Fruit fly (Drosophila melanogaster) whole organism, embryonic: Measurements from ENCODE around the gene Polr2G.

Experiments
- Asciz ChIP-seq: fragments of 200-800 bp; sonication (Bioruptor generic); optimal IDR thresholded peaks from 2 replicates; lab custom pipeline; 2017; ENCODE audit warnings: missing biosample characterization, mild to moderate bottlenecking, missing genetic modification characterization, missing genetic modification reagents
- Atf6 ChIP-seq: fragments of 200-800 bp; sonication (Bioruptor generic); IDR thresholded peaks from 2 replicates; pipeline ENCODE4 v1.3.6; 2022; ENCODE audit warnings: missing biosample characterization, missing genetic modification characterization
- CG10462 ChIP-seq: fragments of 200-800 bp; sonication (Bioruptor generic); optimal IDR thresholded peaks from 2 replicates; lab custom pipeline; 2016; ENCODE audit warnings: missing biosample characterization, missing genetic modification characterization
- CG10979 ChIP-seq: fragments of 200-800 bp; sonication (Bioruptor generic); optimal IDR thresholded peaks from 2 replicates; lab custom pipeline; 2018; ENCODE audit warnings: missing biosample characterization, mild to moderate bottlenecking, missing genetic modification characterization, moderate library complexity
- CG11247 ChIP-seq: fragments of 200-800 bp; sonication (Bioruptor generic); IDR thresholded peaks from 2 replicates; pipeline ENCODE4 v1.3.6; 2022; ENCODE audit warnings: missing biosample characterization, missing genetic modification characterization
- CG11504 ChIP-seq: fragments of 200-800 bp; sonication (Bioruptor generic); optimal IDR thresholded peaks from 3 replicates; lab custom pipeline; 2019; ENCODE audit warnings: missing biosample characterization, mild to moderate bottlenecking, missing genetic modification characterization, moderate library complexity
- CG11696 ChIP-seq: fragments of 200-800 bp; sonication (Bioruptor generic); IDR thresholded peaks from 2 replicates; pipeline ENCODE4 v1.3.6; 2022; ENCODE audit warnings: missing biosample characterization, missing genetic modification characterization
- CG12659 ChIP-seq: fragments of 200-800 bp; sonication (Bioruptor generic); optimal IDR thresholded peaks from 3 replicates; lab custom pipeline; 2017; ENCODE audit warnings: mild to moderate bottlenecking, missing biosample characterization, missing genetic modification reagents, missing genetic modification characterization
- CG13287 ChIP-seq: fragments of 200-800 bp; sonication (Bioruptor generic); IDR thresholded peaks from 2 replicates; pipeline ENCODE4 v1.3.6; 2022; ENCODE audit warnings: missing biosample characterization, missing genetic modification characterization; ENCODE audit not compliant: partially characterized antibody
- CG14860 ChIP-seq: fragments of 200-800 bp; sonication (Bioruptor generic); IDR thresholded peaks from 3 replicates; pipeline ENCODE4 v1.3.6; 2022; ENCODE audit warnings: missing biosample characterization, missing genetic modification characterization; ENCODE audit not compliant: partially characterized antibody
- CG1602 ChIP-seq: fragments of 200-800 bp; sonication (Bioruptor generic); optimal IDR thresholded peaks from 3 replicates; lab custom pipeline; 2016; ENCODE audit warnings: missing biosample characterization, missing genetic modification characterization
- CG17612 ChIP-seq: fragments of 200-800 bp; sonication (Bioruptor generic); IDR thresholded peaks from 2 replicates; pipeline ENCODE4 v1.3.6; 2022; ENCODE audit warnings: missing biosample characterization, missing genetic modification characterization
- CG18599 ChIP-seq: fragments of 200-800 bp; sonication (Bioruptor generic); optimal IDR thresholded peaks from 3 replicates; lab custom pipeline; 2017; ENCODE audit warnings: missing biosample characterization, missing genetic modification characterization, mild to moderate bottlenecking, moderate library complexity, missing genetic modification reagents
- CG31388 ChIP-seq: fragments of 200-800 bp; sonication (Bioruptor generic); optimal IDR thresholded peaks from 2 replicates; lab custom pipeline; 2016; ENCODE audit warnings: missing biosample characterization, missing genetic modification characterization
- CG4360 ChIP-seq: fragments of 200-800 bp; sonication (Bioruptor generic); IDR thresholded peaks from 2 replicates; pipeline ENCODE4 v1.3.6; 2022; ENCODE audit warnings: missing biosample characterization, missing genetic modification characterization
- CG4854 ChIP-seq: fragments of 200-800 bp; sonication (Bioruptor generic); optimal IDR thresholded peaks from 2 replicates; lab custom pipeline; 2016; ENCODE audit warnings: missing biosample characterization, missing genetic modification characterization, inconsistent platforms
- CG6689 ChIP-seq: fragments of 200-800 bp; sonication (Bioruptor generic); IDR thresholded peaks from 2 replicates; pipeline ENCODE4 v1.3.6; 2022; ENCODE audit warnings: missing biosample characterization, missing genetic modification characterization
- CG6813 ChIP-seq: fragments of 200-800 bp; sonication (Bioruptor generic); optimal IDR thresholded peaks from 2 replicates; lab custom pipeline; 2017; ENCODE audit warnings: missing biosample characterization, missing genetic modification characterization, mild to moderate bottlenecking, moderate library complexity, missing genetic modification reagents
- CG7372 ChIP-seq: fragments of 200-800 bp; sonication (Bioruptor generic); IDR thresholded peaks from 2 replicates; pipeline ENCODE4 v1.3.6; 2022; ENCODE audit warnings: missing biosample characterization, missing genetic modification characterization
- CG8359 ChIP-seq: fragments of 200-800 bp; sonication (Bioruptor generic); optimal IDR thresholded peaks from 2 replicates; lab custom pipeline; 2017; ENCODE audit warnings: missing biosample characterization, mild to moderate bottlenecking, missing genetic modification characterization, borderline replicate concordance
- CrebB ChIP-seq: fragments of 200-800 bp; sonication (Bioruptor generic); optimal IDR thresholded peaks from 3 replicates; lab custom pipeline; 2018; ENCODE audit warnings: missing biosample characterization, mild to moderate bottlenecking, missing genetic modification characterization
- Dbx ChIP-seq: fragments of 200-800 bp; sonication (Bioruptor generic); IDR thresholded peaks from 3 replicates; pipeline ENCODE4 v1.3.6; 2022; ENCODE audit warnings: missing biosample characterization, missing genetic modification characterization
- Eip74EF ChIP-seq, 2 experiments: fragments of 200-800 bp in 1 of 2; fragments of >200 bp in 1 of 2; sonication (Bioruptor generic) in 1 of 2; optimal IDR thresholded peaks; 2 replicates each; lab custom pipeline; 2017 to 2019; ENCODE audit warnings: missing biosample characterization in 2 of 2, missing genetic modification characterization in 2 of 2, mild to moderate bottlenecking in 1 of 2, moderate library complexity in 1 of 2
- Hsf ChIP-seq: fragments of 200-800 bp; sonication (Bioruptor generic); optimal IDR thresholded peaks from 3 replicates; lab custom pipeline; 2016; ENCODE audit warnings: missing biosample characterization, missing genetic modification characterization
- Kr ChIP-seq: fragments of 200-800 bp; sonication (Bioruptor generic); optimal IDR thresholded peaks from 2 replicates; lab custom pipeline; 2017; ENCODE audit warnings: missing biosample characterization, mild to moderate bottlenecking, missing genetic modification characterization
- Nf-YB ChIP-seq: fragments of 200-800 bp; sonication (Bioruptor generic); optimal IDR thresholded peaks from 3 replicates; lab custom pipeline; 2019; ENCODE audit warnings: missing biosample characterization, mild to moderate bottlenecking, missing genetic modification characterization, moderate library complexity
- al ChIP-seq: fragments of 200-800 bp; sonication (Bioruptor generic); IDR thresholded peaks from 2 replicates; pipeline ENCODE4 v1.3.6; 2022; ENCODE audit warnings: missing biosample characterization, missing genetic modification characterization
- bab2 ChIP-seq: fragments of 200-800 bp; sonication (Bioruptor generic); optimal IDR thresholded peaks from 2 replicates; lab custom pipeline; 2016; ENCODE audit warnings: missing biosample characterization, missing genetic modification characterization
- bbx ChIP-seq: fragments of 200-800 bp; sonication (Bioruptor generic); IDR thresholded peaks from 2 replicates; pipeline ENCODE4 v1.3.6; 2022; ENCODE audit warnings: missing biosample characterization, missing genetic modification characterization; ENCODE audit not compliant: partially characterized antibody
- cas ChIP-seq: fragments of 200-800 bp; sonication (Bioruptor generic); IDR thresholded peaks from 2 replicates; pipeline ENCODE4 v1.3.6; 2022; ENCODE audit warnings: missing biosample characterization, missing genetic modification characterization
- cato ChIP-seq: fragments of 200-800 bp; sonication (Bioruptor generic); optimal IDR thresholded peaks from 2 replicates; lab custom pipeline; 2016; ENCODE audit warnings: missing biosample characterization, missing genetic modification characterization, borderline replicate concordance
- corto ChIP-seq: fragments of 200-800 bp; sonication (Bioruptor generic); optimal IDR thresholded peaks from 2 replicates; lab custom pipeline; 2016; ENCODE audit warnings: missing biosample characterization, mild to moderate bottlenecking, missing genetic modification characterization, moderate library complexity
- crol ChIP-seq: fragments of 200-800 bp; sonication (Bioruptor generic); IDR thresholded peaks from 2 replicates; pipeline ENCODE4 v1.3.6; 2022; ENCODE audit warnings: missing biosample characterization, missing genetic modification characterization
- crp ChIP-seq, 2 experiments: fragments of 200-800 bp; sonication (Bioruptor generic); optimal IDR thresholded peaks; 2 replicates in 1 of 2; 3 replicates in 1 of 2; lab custom pipeline; 2017; ENCODE audit warnings: missing biosample characterization in 2 of 2, missing genetic modification characterization in 2 of 2, mild to moderate bottlenecking in 1 of 2, moderate library complexity in 1 of 2
- da ChIP-seq: fragments of 200-800 bp; sonication (Bioruptor generic); optimal IDR thresholded peaks from 2 replicates; lab custom pipeline; 2016; ENCODE audit warnings: missing biosample characterization, missing genetic modification characterization
- dm ChIP-seq: fragments of 200-800 bp; sonication (Bioruptor generic); optimal IDR thresholded peaks from 3 replicates; lab custom pipeline; 2016; ENCODE audit warnings: missing biosample characterization, missing genetic modification characterization
- eve ChIP-seq, 2 experiments: fragments of >200 bp; optimal IDR thresholded peaks; 2 replicates each; lab custom pipeline; 2017; ENCODE audit warnings: missing biosample characterization in 2 of 2, missing genetic modification characterization in 2 of 2
- nom ChIP-seq: fragments of 200-800 bp; sonication (Bioruptor generic); optimal IDR thresholded peaks from 2 replicates; lab custom pipeline; 2017; ENCODE audit warnings: missing biosample characterization, missing genetic modification characterization, mild to moderate bottlenecking, moderate library complexity, missing genetic modification reagents
- otp ChIP-seq: fragments of 200-800 bp; sonication (Bioruptor generic); IDR thresholded peaks from 3 replicates; pipeline ENCODE4, ENCODE4 v1.3.6; 2022; ENCODE audit warnings: missing biosample characterization, missing genetic modification characterization
- p53 ChIP-seq: fragments of 200-800 bp; sonication (Bioruptor generic); optimal IDR thresholded peaks from 2 replicates; lab custom pipeline; 2016; ENCODE audit warnings: missing biosample characterization, missing genetic modification characterization
- sc ChIP-seq, 3 experiments: fragments of >200 bp in 2 of 3; fragments of 200-800 bp in 1 of 3; sonication (Bioruptor generic) in 1 of 3; optimal IDR thresholded peaks; 2 replicates in 2 of 3; 3 replicates in 1 of 3; lab custom pipeline; 2017; ENCODE audit warnings: mild to moderate bottlenecking in 1 of 3, missing biosample characterization in 1 of 3, missing genetic modification characterization in 1 of 3, missing genetic modification reagents in 1 of 3
- sens ChIP-seq: fragments of 200-800 bp; sonication (Bioruptor generic); peaks from one replicate; lab custom pipeline; 2016; ENCODE audit warnings: missing biosample characterization, missing genetic modification characterization
- sens-2 ChIP-seq: fragments of 200-800 bp; sonication (Bioruptor generic); IDR thresholded peaks from 2 replicates; pipeline ENCODE4 v1.3.6; 2022; ENCODE audit warnings: missing biosample characterization, missing genetic modification characterization
- sna ChIP-seq: fragments of 200-800 bp; sonication (Bioruptor generic); IDR thresholded peaks from 2 replicates; pipeline ENCODE4 v1.3.6; 2022; ENCODE audit warnings: missing biosample characterization, missing genetic modification characterization; ENCODE audit not compliant: partially characterized antibody
- tx ChIP-seq: fragments of 200-800 bp; sonication (Bioruptor generic); optimal IDR thresholded peaks from 2 replicates; lab custom pipeline; 2016; ENCODE audit warnings: missing biosample characterization, missing genetic modification characterization
- wdn ChIP-seq: fragments of 200-800 bp; sonication (Bioruptor generic); IDR thresholded peaks from 2 replicates; pipeline ENCODE4 v1.3.6; 2022; ENCODE audit warnings: missing biosample characterization, missing genetic modification characterization
- zfh1 ChIP-seq: fragments of 200-800 bp; sonication (Bioruptor generic); IDR thresholded peaks from 3 replicates; pipeline ENCODE4 v1.3.6; 2022; ENCODE audit warnings: missing biosample characterization, missing genetic modification characterization

The Polr2G gene

dm6 chr3R:15208712-15209499, 14.1 kb downstream of the Polr2G start, which contains the start of the genes Spn88Eb and Mau2 (continued):
- peak; percentile 43 for TF ChIP-seq CG1602 (GFP tag; lab: Kevin White, UChicago)
- no peak for TF ChIP-seq CG4854
- peak; percentile 49 for TF ChIP-seq dm (GFP tag; lab: Kevin White, UChicago)
- peak; percentile 71; the same call in 1 of the 2 replicates for TF ChIP-seq CG7372 (GFP tag; lab: Robert Waterston, UW)
- TF ChIP-seq CG13287 (GFP tag; lab: Robert Waterston, UW) = peak; percentile 79
- no peak for TF ChIP-seq corto (GFP tag; lab: Kevin White, UChicago)
- TF ChIP-seq CG10462 = no peak
- TF ChIP-seq da = no peak
- TF ChIP-seq CG6689 (GFP tag; lab: Robert Waterston, UW) = 0 out of 2 replicates have a peak, but pooled peaks have one; percentile 34
- TF ChIP-seq Dbx (GFP tag; lab: Robert Waterston, UW) = peak; percentile 82
- TF ChIP-seq crp (GFP tag; optimal IDR thresholded peaks at IDR 0.05; lab: Kevin White, UChicago) = peak in 1 of 2 experiments; percentile 48
- TF ChIP-seq CG11696 (GFP tag; lab: Robert Waterston, UW) = no peak
- TF ChIP-seq bab2 (GFP tag; lab: Kevin White, UChicago) = peak; percentile 61
- peak; percentile 24 for TF ChIP-seq cato
- no peak for TF ChIP-seq eve (GFP tag; optimal IDR thresholded peaks at IDR 0.05; lab: Kevin White, UChicago)
- TF ChIP-seq CG11504 (tag; lab: Kevin White, UChicago) = no peak
- TF ChIP-seq p53 (GFP tag; lab: Kevin White, UChicago) = peak; percentile 26
- TF ChIP-seq CG14860 (GFP tag; lab: Robert Waterston, UW) = peak; percentile 46; the same call in 2 of the 3 replicates
- peak; percentile 56; the same call in 1 of the 2 replicates for TF ChIP-seq sna (GFP tag; lab: Robert Waterston, UW)
- peak; percentile 49 for TF ChIP-seq Hsf (GFP tag; lab: Kevin White, UChicago)
- no peak for TF ChIP-seq Asciz
- TF ChIP-seq sc (optimal IDR thresholded peaks at IDR 0.05; lab: Kevin White, UChicago) = no peak
- no peak for TF ChIP-seq sc (GFP tag; optimal IDR thresholded peaks at IDR 0.05; lab: Kevin White, UChicago)
- peak; percentile 76 for TF ChIP-seq wdn (GFP tag; lab: Robert Waterston, UW)
- no peak for TF ChIP-seq crol (GFP tag; lab: Robert Waterston, UW)
- peak; percentile 72 for TF ChIP-seq CG18599 (GFP tag; lab: Kevin White, UChicago)
- peak; percentile 89 for TF ChIP-seq sens
- TF ChIP-seq otp = peak; percentile 55; the same call in 1 of the 3 replicates
- no peak for TF ChIP-seq CG6813 (GFP tag; lab: Kevin White, UChicago)
- TF ChIP-seq CG12659 = peak; percentile 75
- TF ChIP-seq al (GFP tag; lab: Robert Waterston, UW) = peak; percentile 70
- 0 out of 2 replicates have a peak, but pooled peaks have one; percentile 31 for TF ChIP-seq Atf6 (GFP tag; lab: Robert Waterston, UW)
- TF ChIP-seq CG4360 (GFP tag; lab: Robert Waterston, UW) = no peak
- no peak for TF ChIP-seq Kr (GFP tag; lab: Kevin White, UChicago)
- TF ChIP-seq CG17612 (GFP tag; lab: Robert Waterston, UW) = peak; percentile 53; the same call in 1 of the 2 replicates
- TF ChIP-seq Eip74EF (GFP tag; optimal IDR thresholded peaks at IDR 0.05; lab: Kevin White, UChicago) = no peak
- peak; percentile 43 for TF ChIP-seq CG10979
- TF ChIP-seq sens-2 (GFP tag; lab: Robert Waterston, UW) = peak; percentile 40; the same call in 1 of the 2 replicates
- TF ChIP-seq CG11247 (GFP tag; lab: Robert Waterston, UW) = peak; percentile 82
- TF ChIP-seq cas (GFP tag; lab: Robert Waterston, UW) = peak; percentile 47; the same call in 1 of the 2 replicates
- peak; percentile 76 for TF ChIP-seq zfh1
- TF ChIP-seq tx (GFP tag; lab: Kevin White, UChicago) = peak; percentile 9
- TF ChIP-seq CrebB (tag; lab: Kevin White, UChicago) = peak; percentile 22
- no peak for TF ChIP-seq Nf-YB
- TF ChIP-seq CG8359 = no peak
- peak; percentile 59; the same call in 1 of the 2 replicates for TF ChIP-seq bbx (GFP tag; lab: Robert Waterston, UW)
- TF ChIP-seq nom (GFP tag; lab: Kevin White, UChicago) = no peak
- no peak for TF ChIP-seq CG31388
